Fruit fly (Drosophila melanogaster) whole organism, embryonic: ENCODE data around the gene CG33552.

ENCODE experiments used
- Adf1 ChIP-seq: fragments of 200-800 bp; sonication (Bioruptor generic); IDR thresholded peaks from 2 replicates; pipeline ENCODE4 v1.3.6; 2022; ENCODE audit warnings: missing biosample characterization, missing genetic modification characterization
- Atf6 ChIP-seq: fragments of 200-800 bp; sonication (Bioruptor generic); IDR thresholded peaks from 2 replicates; pipeline ENCODE4 v1.3.6; 2022; ENCODE audit warnings: missing biosample characterization, missing genetic modification characterization
- Bgb ChIP-seq: fragments of 200-800 bp; sonication (Bioruptor generic); IDR thresholded peaks from 2 replicates; pipeline ENCODE4 v1.3.6; 2022; ENCODE audit warnings: missing biosample characterization, missing genetic modification characterization; ENCODE audit not compliant: partially characterized antibody
- BtbVII ChIP-seq: fragments of 200-800 bp; sonication (Bioruptor generic); optimal IDR thresholded peaks from 3 replicates; lab custom pipeline; 2017; ENCODE audit warnings: missing biosample characterization, mild to moderate bottlenecking, missing genetic modification characterization
- CG10366 ChIP-seq: fragments of 200-800 bp; sonication (Bioruptor generic); IDR thresholded peaks from 2 replicates; pipeline ENCODE4 v1.3.6; 2022; ENCODE audit warnings: missing biosample characterization, missing genetic modification characterization
- CG11696 ChIP-seq: fragments of 200-800 bp; sonication (Bioruptor generic); IDR thresholded peaks from 2 replicates; pipeline ENCODE4 v1.3.6; 2022; ENCODE audit warnings: missing biosample characterization, missing genetic modification characterization
- CG12155 ChIP-seq: fragments of 200-800 bp; sonication (Bioruptor generic); optimal IDR thresholded peaks from 3 replicates; lab custom pipeline; 2016; ENCODE audit warnings: missing biosample characterization, missing genetic modification characterization
- CG13123 ChIP-seq: fragments of 200-800 bp; sonication (Bioruptor generic); optimal IDR thresholded peaks from 2 replicates; lab custom pipeline; 2016; ENCODE audit warnings: missing biosample characterization, missing genetic modification characterization
- CG14014 ChIP-seq: fragments of 200-800 bp; sonication (Bioruptor generic); IDR thresholded peaks from 2 replicates; pipeline ENCODE4 v1.3.6; 2022; ENCODE audit warnings: missing biosample characterization, missing genetic modification characterization
- CG18476 ChIP-seq: fragments of 200-800 bp; sonication (Bioruptor generic); optimal IDR thresholded peaks from 2 replicates; lab custom pipeline; 2016; ENCODE audit warnings: missing biosample characterization, mild to moderate bottlenecking, missing genetic modification characterization
- CG2875 ChIP-seq: fragments of 200-800 bp; sonication (Bioruptor generic); optimal IDR thresholded peaks from 2 replicates; lab custom pipeline; 2017; ENCODE audit warnings: missing biosample characterization, mild to moderate bottlenecking, missing genetic modification characterization, missing genetic modification reagents
- CG2889 ChIP-seq: fragments of 200-800 bp; sonication (Bioruptor generic); IDR thresholded peaks from 3 replicates; pipeline ENCODE4 v1.3.6; 2022; ENCODE audit warnings: missing biosample characterization, missing genetic modification characterization
- CG30403 ChIP-seq: fragments of 200-800 bp; sonication (Bioruptor generic); optimal IDR thresholded peaks from 3 replicates; lab custom pipeline; 2016; ENCODE audit warnings: missing biosample characterization, missing genetic modification characterization
- CG31388 ChIP-seq: fragments of 200-800 bp; sonication (Bioruptor generic); optimal IDR thresholded peaks from 2 replicates; lab custom pipeline; 2016; ENCODE audit warnings: missing biosample characterization, missing genetic modification characterization
- CG3995 ChIP-seq: fragments of 200-800 bp; sonication (Bioruptor generic); optimal IDR thresholded peaks from 3 replicates; lab custom pipeline; 2016; ENCODE audit warnings: missing biosample characterization, missing genetic modification characterization
- CG4282 ChIP-seq: fragments of 200-800 bp; sonication (Bioruptor generic); optimal IDR thresholded peaks from 2 replicates; lab custom pipeline; 2016; ENCODE audit warnings: missing biosample characterization, missing genetic modification characterization
- CG4404 ChIP-seq: fragments of 200-800 bp; sonication (Bioruptor generic); IDR thresholded peaks from 2 replicates; pipeline ENCODE4 v1.3.6; 2022; ENCODE audit warnings: missing biosample characterization, missing genetic modification characterization
- CG4617 ChIP-seq: fragments of 200-800 bp; sonication (Bioruptor generic); optimal IDR thresholded peaks from 3 replicates; lab custom pipeline; 2016; ENCODE audit warnings: missing biosample characterization, missing genetic modification characterization, borderline replicate concordance
- CG7745 ChIP-seq: fragments of 200-800 bp; sonication (Bioruptor generic); optimal IDR thresholded peaks from 2 replicates; lab custom pipeline; 2018; ENCODE audit warnings: missing biosample characterization, mild to moderate bottlenecking, missing genetic modification characterization, moderate library complexity
- CG7963 ChIP-seq: fragments of 200-800 bp; sonication (Bioruptor generic); IDR thresholded peaks from 3 replicates; pipeline ENCODE4 v1.3.6; 2022; ENCODE audit warnings: missing biosample characterization, missing genetic modification characterization; ENCODE audit not compliant: partially characterized antibody
- CG9727 ChIP-seq: fragments of 200-800 bp; sonication (Bioruptor generic); optimal IDR thresholded peaks from 3 replicates; lab custom pipeline; 2017; ENCODE audit warnings: missing biosample characterization, mild to moderate bottlenecking, missing genetic modification characterization
- Ets97D ChIP-seq: fragments of 200-800 bp; sonication (Bioruptor generic); optimal IDR thresholded peaks from 3 replicates; lab custom pipeline; 2016; ENCODE audit warnings: missing biosample characterization, missing genetic modification characterization
- Fer2 ChIP-seq: fragments of 200-800 bp; sonication (Bioruptor generic); optimal IDR thresholded peaks from 2 replicates; lab custom pipeline; 2018; ENCODE audit warnings: missing biosample characterization, mild to moderate bottlenecking, missing genetic modification characterization, moderate library complexity
- Max ChIP-seq: fragments of 200-800 bp; sonication (Bioruptor generic); optimal IDR thresholded peaks from 2 replicates; lab custom pipeline; 2016; ENCODE audit warnings: missing biosample characterization, mild to moderate bottlenecking, missing genetic modification characterization
- NC2α ChIP-seq: fragments of 200-800 bp; sonication (Bioruptor generic); optimal IDR thresholded peaks from 2 replicates; lab custom pipeline; 2016; ENCODE audit warnings: missing biosample characterization, missing genetic modification characterization
- Optix ChIP-seq: fragments of 200-800 bp; sonication (Bioruptor generic); IDR thresholded peaks from 3 replicates; pipeline ENCODE4 v1.3.6; 2022; ENCODE audit warnings: missing biosample characterization, missing genetic modification characterization
- Six4 ChIP-seq: fragments of 200-800 bp; sonication (Bioruptor generic); optimal IDR thresholded peaks from 2 replicates; lab custom pipeline; 2016; ENCODE audit warnings: missing biosample characterization, missing genetic modification characterization
- ab ChIP-seq: fragments of 200-800 bp; sonication (Bioruptor generic); optimal IDR thresholded peaks from 2 replicates; lab custom pipeline; 2016; ENCODE audit warnings: missing biosample characterization, missing genetic modification characterization
- ac ChIP-seq: fragments of 200-800 bp; sonication (Bioruptor generic); optimal IDR thresholded peaks from 3 replicates; lab custom pipeline; 2017; ENCODE audit warnings: missing biosample characterization, mild to moderate bottlenecking, missing genetic modification characterization
- ase ChIP-seq: fragments of 200-800 bp; sonication (Bioruptor generic); IDR thresholded peaks from 3 replicates; pipeline ENCODE4 v1.3.6; 2022; ENCODE audit warnings: missing biosample characterization, missing genetic modification characterization
- crol ChIP-seq: fragments of 200-800 bp; sonication (Bioruptor generic); IDR thresholded peaks from 2 replicates; pipeline ENCODE4 v1.3.6; 2022; ENCODE audit warnings: missing biosample characterization, missing genetic modification characterization
- ewg ChIP-seq: fragments of 200-800 bp; sonication (Bioruptor generic); optimal IDR thresholded peaks from 3 replicates; lab custom pipeline; 2017; ENCODE audit warnings: mild to moderate bottlenecking, missing biosample characterization, missing genetic modification reagents, missing genetic modification characterization
- gro ChIP-seq: fragments of 200-800 bp; sonication (Bioruptor generic); optimal IDR thresholded peaks from 2 replicates; lab custom pipeline; 2016; ENCODE audit warnings: missing biosample characterization, missing genetic modification characterization
- gsb-n ChIP-seq: fragments of 200-800 bp; sonication (Bioruptor generic); optimal IDR thresholded peaks from 3 replicates; lab custom pipeline; 2018; ENCODE audit warnings: missing biosample characterization, mild to moderate bottlenecking, missing genetic modification characterization
- insv ChIP-seq, 2 experiments: fragments of 200-800 bp; sonication (Bioruptor generic); optimal IDR thresholded peaks; 3 replicates each; lab custom pipeline; 2016 to 2018; ENCODE audit warnings: missing biosample characterization in 2 of 2, missing genetic modification characterization in 2 of 2
- jing ChIP-seq: fragments of 200-800 bp; sonication (Bioruptor generic); optimal IDR thresholded peaks from 2 replicates; lab custom pipeline; 2018; ENCODE audit warnings: missing biosample characterization, mild to moderate bottlenecking, missing genetic modification characterization
- kay ChIP-seq: fragments of 200-800 bp; sonication (Bioruptor generic); optimal IDR thresholded peaks from 2 replicates; lab custom pipeline; 2016; ENCODE audit warnings: missing biosample characterization, missing genetic modification characterization
- lola ChIP-seq, 3 experiments: fragments of >200 bp in 2 of 3; fragments of 200-800 bp in 1 of 3; sonication (Bioruptor generic) in 1 of 3; optimal IDR thresholded peaks; 2 replicates each; lab custom pipeline; 2017 to 2019; ENCODE audit warnings: missing biosample characterization in 3 of 3, missing genetic modification characterization in 3 of 3, mild to moderate bottlenecking in 1 of 3, moderate library complexity in 1 of 3
- nmo ChIP-seq: fragments of 200-800 bp; sonication (Bioruptor generic); optimal IDR thresholded peaks from 2 replicates; lab custom pipeline; 2018; ENCODE audit warnings: missing biosample characterization, mild to moderate bottlenecking, missing genetic modification characterization, moderate library complexity
- org-1 ChIP-seq: fragments of 200-800 bp; sonication (Bioruptor generic); optimal IDR thresholded peaks from 2 replicates; lab custom pipeline; 2017; ENCODE audit warnings: missing biosample characterization, missing genetic modification characterization
- pnt ChIP-seq: fragments of 200-800 bp; sonication (Bioruptor generic); optimal IDR thresholded peaks from 3 replicates; lab custom pipeline; 2016; ENCODE audit warnings: missing biosample characterization, missing genetic modification characterization
- row ChIP-seq: fragments of 200-800 bp; sonication (Bioruptor generic); IDR thresholded peaks from 3 replicates; pipeline ENCODE4 v1.3.6; 2022; ENCODE audit warnings: missing biosample characterization, missing genetic modification characterization
- sug ChIP-seq: fragments of 200-800 bp; optimal IDR thresholded peaks from 2 replicates; lab custom pipeline; 2019; ENCODE audit warnings: missing biosample characterization, mild to moderate bottlenecking, missing genetic modification characterization, moderate library complexity
- tgo ChIP-seq: fragments of 200-800 bp; sonication (Bioruptor generic); IDR thresholded peaks from 3 replicates; pipeline ENCODE4 v1.3.6; 2022; ENCODE audit warnings: missing biosample characterization, missing genetic modification characterization
- tll ChIP-seq, 2 experiments: fragments of 200-800 bp in 1 of 2; fragments of >200 bp in 1 of 2; sonication (Bioruptor generic) in 1 of 2; optimal IDR thresholded peaks; 2 replicates each; lab custom pipeline; 2017 to 2019; ENCODE audit warnings: missing biosample characterization in 2 of 2, missing genetic modification characterization in 2 of 2, mild to moderate bottlenecking in 1 of 2, moderate library complexity in 1 of 2
- ttk ChIP-seq: fragments of 200-800 bp; sonication (Bioruptor generic); IDR thresholded peaks from 2 replicates; pipeline ENCODE4 v2.1.2; 2022; ENCODE audit warnings: missing biosample characterization, missing genetic modification characterization
- twi ChIP-seq: fragments of 200-800 bp; optimal IDR thresholded peaks from 2 replicates; lab custom pipeline; 2019; ENCODE audit warnings: missing biosample characterization, mild to moderate bottlenecking, missing genetic modification characterization, moderate library complexity
- vfl ChIP-seq: fragments of 200-800 bp; sonication (Bioruptor generic); optimal IDR thresholded peaks from 2 replicates; lab custom pipeline; 2016; ENCODE audit warnings: missing biosample characterization, missing genetic modification characterization

The CG33552 gene

dm6 chr2L:16720707-16721700 lies 38.7 kb downstream of the CG33552 start (continued):
- TF ChIP-seq CG7745 (tag; lab: Kevin White, UChicago) (peak; percentile 7), BtbVII (GFP tag; lab: Kevin White, UChicago) (peak; percentile 69), tll (GFP tag; optimal IDR thresholded peaks at IDR 0.05; lab: Kevin White, UChicago) (peak in 1 of 2 experiments; percentile 64), jing (peak; percentile 85), CG30403 (GFP tag; lab: Kevin White, UChicago) (peak; percentile 94), lola (GFP tag; optimal IDR thresholded peaks at IDR 0.05; lab: Kevin White, UChicago) (peak in 1 of 3 experiments; percentile 65), CG13123 (GFP tag; lab: Kevin White, UChicago) (peak; percentile 81), CG9727 (GFP tag; lab: Kevin White, UChicago) (peak; percentile 97), CG4404 (GFP tag; lab: Robert Waterston, UW) (peak; percentile 92), ase (GFP tag; lab: Robert Waterston, UW) (peak; percentile 95), CG4617 (GFP tag; lab: Kevin White, UChicago) (peak; percentile 58), CG7963 (GFP tag; lab: Robert Waterston, UW) (no peak), sug (tag; lab: Kevin White, UChicago) (peak; percentile 64), Max (GFP tag; lab: Kevin White, UChicago) (peak; percentile 92), Bgb (no peak), CG2875 (GFP tag; lab: Kevin White, UChicago) (peak; percentile 87), CG10366 (peak; percentile 95), Optix (GFP tag; lab: Robert Waterston, UW) (peak; percentile 75), org-1 (GFP tag; lab: Kevin White, UChicago) (peak; percentile 59), ac (no peak), CG31388 (peak; percentile 88), CG14014 (peak; percentile 94), crol (GFP tag; lab: Robert Waterston, UW) (peak; percentile 31), tgo (peak; percentile 96), Adf1 (GFP tag; lab: Robert Waterston, UW) (peak; percentile 67), twi (peak; percentile 79), pnt (peak; percentile 80), kay (GFP tag; lab: Kevin White, UChicago) (peak; percentile 93), ewg (peak; percentile 83), gro (GFP tag; lab: Kevin White, UChicago) (peak; percentile 25), nmo (GFP tag; lab: Kevin White, UChicago) (peak; percentile 95), CG3995 (GFP tag; lab: Kevin White, UChicago) (peak; percentile 59), insv (GFP tag; optimal IDR thresholded peaks at IDR 0.05; lab: Kevin White, UChicago) (peak in 1 of 2 experiments; percentile 52), Fer2 (tag; lab: Kevin White, UChicago) (peak; percentile 78), CG18476 (peak; percentile 94), CG2889 (GFP tag; lab: Robert Waterston, UW) (peak; percentile 87), row (GFP tag; lab: Robert Waterston, UW) (peak; percentile 93), ab (no peak), CG11696 (GFP tag; lab: Robert Waterston, UW) (peak; percentile 87), CG4282 (GFP tag; lab: Kevin White, UChicago) (peak; percentile 17), gsb-n (peak; percentile 88), NC2α (peak; percentile 74), ttk (GFP tag; lab: Robert Waterston, UW) (peak; percentile 94), Ets97D (GFP tag; lab: Kevin White, UChicago) (peak; percentile 60), Atf6 (GFP tag; lab: Robert Waterston, UW) (peak; percentile 93), vfl (peak; percentile 22), Six4 (GFP tag; lab: Kevin White, UChicago) (peak; percentile 91), CG12155 (GFP tag; lab: Kevin White, UChicago) (peak; percentile 79)
